Worm (Caenorhabditis elegans) whole organism, young adult: ENCODE results near the gene trr-1.
A peak's percentile ranks its signal among the peaks of the same experiment; 100 is the strongest.

Experiments
- B0336.3 ChIP-seq: fragments of 200-800 bp; sonication (Bioruptor generic); IDR thresholded peaks from 2 replicates; pipeline ENCODE4 v1.3.6; 2022; ENCODE audit warnings: missing genetic modification characterization, missing compliant biosample characterization
- F39B2.1 ChIP-seq: fragments of 200-800 bp; sonication (Bioruptor generic); IDR thresholded peaks from 2 replicates; pipeline ENCODE4 v1.3.6; 2022; ENCODE audit warnings: missing genetic modification reagents, missing genetic modification characterization, missing compliant biosample characterization
- F49E8.2 ChIP-seq: sonication (generic microtip); optimal IDR thresholded peaks from 3 replicates; lab custom pipeline; 2017; ENCODE audit warnings: missing genetic modification characterization, mild to moderate bottlenecking, missing compliant biosample characterization, antibody characterized with exemption, moderate library complexity; ENCODE audit not compliant: insufficient read depth
- F52B5.7 ChIP-seq: sonication (generic microtip); optimal IDR thresholded peaks from 2 replicates; lab custom pipeline; 2016; ENCODE audit warnings: mild to moderate bottlenecking, missing genetic modification characterization, missing compliant biosample characterization
- T26A5.8 ChIP-seq: sonication (generic microtip); optimal IDR thresholded peaks from 2 replicates; lab custom pipeline; 2016; ENCODE audit warnings: missing genetic modification characterization, missing compliant biosample characterization
- Y53G8AR.9 ChIP-seq: fragments of 200-800 bp; sonication (Bioruptor generic); conservative IDR thresholded peaks from 2 replicates; pipeline ENCODE4 v1.3.6; 2022; ENCODE audit warnings: missing genetic modification reagents, missing genetic modification characterization, missing compliant biosample characterization
- Y56A3A.18 ChIP-seq: fragments of 200-800 bp; sonication (Bioruptor generic); IDR thresholded peaks from 2 replicates; pipeline ENCODE4 v1.3.6; 2022; ENCODE audit warnings: missing genetic modification reagents, missing genetic modification characterization, missing compliant biosample characterization
- Y79H2A.3 ChIP-seq: fragments of 200-800 bp; sonication (Bioruptor generic); conservative IDR thresholded peaks from 2 replicates; pipeline ENCODE4 v1.3.6; 2022; ENCODE audit warnings: missing genetic modification reagents, missing genetic modification characterization, missing compliant biosample characterization
- ZK185.1 ChIP-seq: sonication (generic microtip); optimal IDR thresholded peaks from 2 replicates; lab custom pipeline; 2016; ENCODE audit warnings: mild to moderate bottlenecking, missing genetic modification characterization, missing compliant biosample characterization; ENCODE audit not compliant: poor library complexity, severe bottlenecking
- ama-1 ChIP-seq, 3 experiments: fragments of 150-350 bp in 1 of 3; sonication (generic microtip) in 2 of 3; optimal IDR thresholded peaks; 2 replicates each; lab custom pipeline; 2014 to 2018; ENCODE audit warnings: missing biosample characterization in 2 of 3, missing genetic modification characterization in 2 of 3, missing genetic modification reagents in 2 of 3
- atf-7 ChIP-seq: sonication (generic microtip); optimal IDR thresholded peaks from 2 replicates; lab custom pipeline; 2017; ENCODE audit warnings: mild to moderate bottlenecking, missing genetic modification characterization, missing compliant biosample characterization
- athp-1 ChIP-seq: sonication (generic microtip); optimal IDR thresholded peaks from 2 replicates; lab custom pipeline; 2017; ENCODE audit warnings: mild to moderate bottlenecking, missing genetic modification characterization, missing compliant biosample characterization
- attf-5 ChIP-seq: fragments of 200-800 bp; sonication (Bioruptor generic); optimal IDR thresholded peaks from 2 replicates; lab custom pipeline; 2018; ENCODE audit warnings: mild to moderate bottlenecking, missing genetic modification characterization, missing compliant biosample characterization
- bed-2 ChIP-seq: fragments of 200-800 bp; sonication (Bioruptor generic); IDR thresholded peaks from 2 replicates; pipeline ENCODE4 v1.3.6; 2022; ENCODE audit warnings: missing genetic modification reagents, missing genetic modification characterization, missing compliant biosample characterization
- cebp-1 ChIP-seq, 2 experiments: fragments of 200-800 bp in 1 of 2; sonication (Bioruptor generic) in 1 of 2; sonication (generic microtip) in 1 of 2; IDR thresholded peaks in 1 of 2; optimal IDR thresholded peaks in 1 of 2; 2 replicates each; pipeline versions ENCODE4 v1.3.6 to Lab custom; 2017 to 2022; ENCODE audit warnings: missing compliant biosample characterization in 2 of 2, missing genetic modification characterization in 2 of 2, mild to moderate bottlenecking in 1 of 2, missing genetic modification reagents in 1 of 2, moderate library complexity in 1 of 2
- ceh-58 ChIP-seq: fragments of 200-800 bp; sonication (Bioruptor generic); IDR thresholded peaks from 2 replicates; pipeline ENCODE4 v1.3.6; 2022; ENCODE audit warnings: missing genetic modification characterization, missing compliant biosample characterization
- ceh-79 ChIP-seq: sonication (generic microtip); optimal IDR thresholded peaks from 2 replicates; lab custom pipeline; 2017; ENCODE audit warnings: mild to moderate bottlenecking, missing genetic modification characterization, missing compliant biosample characterization
- ceh-91 ChIP-seq: fragments of 200-800 bp; sonication (Bioruptor generic); IDR thresholded peaks from 2 replicates; pipeline ENCODE4 v1.3.6; 2022; ENCODE audit warnings: missing genetic modification reagents, missing genetic modification characterization, missing compliant biosample characterization
- chd-7 ChIP-seq: sonication (generic microtip); optimal IDR thresholded peaks from 2 replicates; lab custom pipeline; 2016; ENCODE audit warnings: mild to moderate bottlenecking, missing genetic modification characterization, moderate library complexity, missing compliant biosample characterization
- die-1 ChIP-seq: sonication (generic microtip); optimal IDR thresholded peaks from 2 replicates; lab custom pipeline; 2016; ENCODE audit warnings: missing genotype, mild to moderate bottlenecking, missing genetic modification characterization, missing compliant biosample characterization
- egl-18 ChIP-seq: fragments of 200-800 bp; sonication (Bioruptor generic); IDR thresholded peaks from 2 replicates; pipeline ENCODE4 v1.3.6; 2022; ENCODE audit warnings: missing genetic modification reagents, missing genetic modification characterization, missing compliant biosample characterization
- ekl-4 ChIP-seq: fragments of 200-800 bp; sonication (Bioruptor generic); IDR thresholded peaks from 2 replicates; pipeline ENCODE4 v1.3.6; 2022; ENCODE audit warnings: missing genetic modification reagents, missing genetic modification characterization, missing compliant biosample characterization
- him-1 ChIP-seq: sonication (generic microtip); optimal IDR thresholded peaks from 2 replicates; lab custom pipeline; 2016; ENCODE audit warnings: missing genotype, missing genetic modification reagents, missing genetic modification characterization, missing compliant biosample characterization
- hlh-26 ChIP-seq: fragments of 200-800 bp; sonication (Bioruptor generic); conservative IDR thresholded peaks from 2 replicates; pipeline ENCODE4 v1.3.6; 2022; ENCODE audit warnings: missing genetic modification reagents, missing genetic modification characterization, missing compliant biosample characterization
- hmg-1.2 ChIP-seq: fragments of 200-800 bp; sonication (Bioruptor generic); IDR thresholded peaks from 2 replicates; pipeline ENCODE4 v1.3.6; 2022; ENCODE audit warnings: missing genetic modification reagents, missing genetic modification characterization, missing compliant biosample characterization
- hsf-1 ChIP-seq: fragments of 200-800 bp; sonication (Bioruptor generic); IDR thresholded peaks from 2 replicates; pipeline ENCODE4 v1.3.6; 2022; ENCODE audit warnings: missing genetic modification reagents, missing genetic modification characterization, missing compliant biosample characterization
- let-526 ChIP-seq: fragments of 200-800 bp; sonication (Bioruptor generic); IDR thresholded peaks from 2 replicates; pipeline ENCODE4 v1.3.6; 2022; ENCODE audit warnings: missing genetic modification reagents, missing genetic modification characterization, missing compliant biosample characterization
- lin-26 ChIP-seq: fragments of 200-800 bp; sonication (Bioruptor generic); IDR thresholded peaks from 2 replicates; pipeline ENCODE4 v1.3.6; 2022; ENCODE audit warnings: missing genetic modification reagents, missing genetic modification characterization, missing compliant biosample characterization
- lin-54 ChIP-seq: fragments of 200-800 bp; sonication (Bioruptor generic); optimal IDR thresholded peaks from 2 replicates; lab custom pipeline; 2018; ENCODE audit warnings: mild to moderate bottlenecking, missing genetic modification characterization, missing compliant biosample characterization
- lsl-1 ChIP-seq: fragments of 200-800 bp; sonication (Bioruptor generic); optimal IDR thresholded peaks from 2 replicates; lab custom pipeline; 2018; ENCODE audit warnings: mild to moderate bottlenecking, missing genetic modification characterization, moderate library complexity, missing compliant biosample characterization
- madf-3 ChIP-seq: fragments of 200-800 bp; sonication (Bioruptor generic); IDR thresholded peaks from 2 replicates; pipeline ENCODE4 v1.3.6; 2022; ENCODE audit warnings: missing genetic modification reagents, missing genetic modification characterization, missing compliant biosample characterization
- madf-8 ChIP-seq: fragments of 200-800 bp; sonication (Bioruptor generic); conservative IDR thresholded peaks from 2 replicates; pipeline ENCODE4 v1.3.6; 2022; ENCODE audit warnings: missing genetic modification reagents, missing genetic modification characterization, missing compliant biosample characterization
- mcd-1 ChIP-seq: fragments of 200-800 bp; sonication (Bioruptor generic); IDR thresholded peaks from 2 replicates; pipeline ENCODE4 v1.3.6; 2022; ENCODE audit warnings: missing genetic modification reagents, missing genetic modification characterization, missing compliant biosample characterization
- mes-4 ChIP-seq: sonication (generic microtip); optimal IDR thresholded peaks from 2 replicates; lab custom pipeline; 2016; ENCODE audit warnings: missing genotype, missing genetic modification characterization, missing compliant biosample characterization
- nfya-1 ChIP-seq: sonication (generic microtip); optimal IDR thresholded peaks from 2 replicates; lab custom pipeline; 2017; ENCODE audit warnings: antibody characterized with exemption, missing compliant biosample characterization, missing genetic modification characterization, borderline replicate concordance; ENCODE audit not compliant: insufficient read depth
- nhr-179 ChIP-seq: sonication (generic microtip); optimal IDR thresholded peaks from 2 replicates; lab custom pipeline; 2016; ENCODE audit warnings: mild to moderate bottlenecking, missing genetic modification characterization, missing compliant biosample characterization
- nhr-90 ChIP-seq: sonication (generic microtip); optimal IDR thresholded peaks from 2 replicates; lab custom pipeline; 2016; ENCODE audit warnings: missing genotype, mild to moderate bottlenecking, missing genetic modification characterization, missing compliant biosample characterization
- pbrm-1 ChIP-seq: fragments of 200-800 bp; sonication (Bioruptor generic); IDR thresholded peaks from 2 replicates; pipeline ENCODE4 v1.3.6; 2022; ENCODE audit warnings: missing genetic modification reagents, missing genetic modification characterization, missing compliant biosample characterization
- rec-8 ChIP-seq, 2 experiments: sonication (generic microtip); optimal IDR thresholded peaks; 2 replicates each; lab custom pipeline; 2016; ENCODE audit warnings: mild to moderate bottlenecking in 2 of 2, missing genetic modification characterization in 2 of 2, missing genetic modification reagents in 2 of 2, missing genotype in 2 of 2, missing biosample characterization in 1 of 2, missing compliant biosample characterization in 1 of 2, moderate library complexity in 1 of 2
- repo-1 ChIP-seq: sonication (generic microtip); optimal IDR thresholded peaks from 2 replicates; lab custom pipeline; 2017; ENCODE audit warnings: mild to moderate bottlenecking, missing genetic modification characterization, missing compliant biosample characterization
- tbp1 ChIP-seq: fragments of 200-800 bp; sonication (Bioruptor generic); optimal IDR thresholded peaks from 2 replicates; lab custom pipeline; 2018; ENCODE audit warnings: mild to moderate bottlenecking, missing genetic modification characterization, missing compliant biosample characterization
- tbx-9 ChIP-seq: sonication (generic microtip); optimal IDR thresholded peaks from 2 replicates; lab custom pipeline; 2016; ENCODE audit warnings: borderline replicate concordance, missing genetic modification characterization, inconsistent platforms, missing compliant biosample characterization
- tlf-1 ChIP-seq: fragments of 200-800 bp; sonication (Bioruptor generic); optimal IDR thresholded peaks from 2 replicates; lab custom pipeline; 2018; ENCODE audit warnings: mild to moderate bottlenecking, missing genetic modification characterization, missing compliant biosample characterization
- xnd-1 ChIP-seq: sonication (generic microtip); optimal IDR thresholded peaks from 2 replicates; lab custom pipeline; 2016; ENCODE audit warnings: missing genotype, missing genetic modification reagents, missing genetic modification characterization, missing compliant biosample characterization
- ztf-18 ChIP-seq: sonication (generic microtip); optimal IDR thresholded peaks from 2 replicates; lab custom pipeline; 2016; ENCODE audit warnings: missing genotype, mild to moderate bottlenecking, missing genetic modification characterization, missing compliant biosample characterization
- ztf-25 ChIP-seq: fragments of 200-800 bp; sonication (Bioruptor generic); IDR thresholded peaks from 2 replicates; pipeline ENCODE4 v1.3.6; 2022; ENCODE audit warnings: missing genetic modification reagents, missing genetic modification characterization, missing compliant biosample characterization

trr-1 gene

ce11 chrII:11650975-11651588 is 24.6 kb downstream of the trr-1 start, which contains the start of gene coa-7:
TSS of gene coa-7 (minus strand) at chrII:11651148.
- TF ChIP-seq chd-7 (tag; lab: Kevin White, UChicago): peak; percentile 70
- TF ChIP-seq ceh-79: peak; percentile 65
- TF ChIP-seq nhr-179 (tag; lab: Kevin White, UChicago): no peak
- TF ChIP-seq rec-8 (tag; optimal IDR thresholded peaks at IDR 0.05; lab: Kevin White, UChicago): peak in 1 of 2 experiments; percentile 42
- TF ChIP-seq ekl-4: peak; percentile 7; the same call in 1 of the 2 replicates
- TF ChIP-seq nfya-1 (tag; lab: Kevin White, UChicago): no peak
- TF ChIP-seq tbx-9 (tag; lab: Kevin White, UChicago): peak; percentile 44
- peak; percentile 73 for TF ChIP-seq athp-1 (tag; lab: Kevin White, UChicago)
- TF ChIP-seq ztf-25 (GFP tag; lab: Robert Waterston, UW): 0 out of 2 replicates have a peak, but pooled peaks have one; percentile 4
- peak; percentile 19 for TF ChIP-seq mes-4
- peak; percentile 26 for TF ChIP-seq him-1 (tag; lab: Kevin White, UChicago)
- TF ChIP-seq ZK185.1 (tag; lab: Kevin White, UChicago): peak; percentile 24
- TF ChIP-seq hsf-1 (GFP tag; lab: Robert Waterston, UW): peak; percentile 55; the same call in 1 of the 2 replicates
- peak; percentile 74 for TF ChIP-seq Y53G8AR.9 (GFP tag; lab: Robert Waterston, UW)
- peak; percentile 75 for TF ChIP-seq repo-1 (tag; lab: Kevin White, UChicago)
- TF ChIP-seq let-526 (GFP tag; lab: Robert Waterston, UW): no peak
- TF ChIP-seq ceh-91: no peak
- peak; percentile 41 for TF ChIP-seq lsl-1
- peak; percentile 59 for TF ChIP-seq ztf-18 (tag; lab: Kevin White, UChicago)
- TF ChIP-seq atf-7 (tag; lab: Kevin White, UChicago): peak; percentile 25
- TF ChIP-seq hlh-26 (GFP tag; lab: Robert Waterston, UW): no peak
- TF ChIP-seq attf-5 (GFP tag; lab: Kevin White, UChicago): peak; percentile 16
- peak; percentile 13 for TF ChIP-seq lin-54
- TF ChIP-seq nhr-90 (tag; lab: Kevin White, UChicago): no peak
- peak; percentile 58 for TF ChIP-seq xnd-1
- TF ChIP-seq B0336.3 (GFP tag; lab: Robert Waterston, UW): peak; percentile 84
- peak; percentile 43; the same call in 1 of the 2 replicates for TF ChIP-seq lin-26 (GFP tag; lab: Robert Waterston, UW)
- TF ChIP-seq pbrm-1 (GFP tag; lab: Robert Waterston, UW): peak; percentile 61
- TF ChIP-seq T26A5.8 (tag; lab: Kevin White, UChicago): no peak
- TF ChIP-seq madf-8 (GFP tag; lab: Robert Waterston, UW): no peak
- peak; percentile 22 for TF ChIP-seq tbp1 (GFP tag; lab: Kevin White, UChicago)
- TF ChIP-seq mcd-1 (GFP tag; lab: Robert Waterston, UW): 0 out of 2 replicates have a peak, but pooled peaks have one; percentile 30
- peak; percentile 14 for TF ChIP-seq die-1
- peak; percentile 25; the same call in 1 of the 2 replicates for TF ChIP-seq hmg-1.2 (GFP tag; lab: Robert Waterston, UW)
- peak; percentile 66 for TF ChIP-seq madf-3 (GFP tag; lab: Robert Waterston, UW)
- TF ChIP-seq ama-1 (optimal IDR thresholded peaks at IDR 0.05; lab: Kevin White, UChicago): no peak
- TF ChIP-seq ama-1 (GFP tag; optimal IDR thresholded peaks at IDR 0.05; lab: Kevin White, UChicago): no peak
- no peak for TF ChIP-seq Y56A3A.18
- TF ChIP-seq egl-18 (GFP tag; lab: Robert Waterston, UW): no peak
- peak; percentile 92 for TF ChIP-seq F49E8.2
- 0 out of 2 replicates have a peak, but pooled peaks have one; percentile 27 for TF ChIP-seq Y79H2A.3 (GFP tag; lab: Robert Waterston, UW)
- no peak for TF ChIP-seq cebp-1 (GFP tag; IDR thresholded peaks at IDR 0.05; lab: Robert Waterston, UW)
- peak; percentile 40 for TF ChIP-seq cebp-1 (tag; optimal IDR thresholded peaks at IDR 0.05; lab: Kevin White, UChicago)
- peak; percentile 37 for TF ChIP-seq tlf-1 (GFP tag; lab: Kevin White, UChicago)
- 0 out of 2 replicates have a peak, but pooled peaks have one; percentile 9 for TF ChIP-seq F39B2.1 (GFP tag; lab: Robert Waterston, UW)
- TF ChIP-seq ceh-58 (GFP tag; lab: Robert Waterston, UW): 0 out of 2 replicates have a peak, but pooled peaks have one; percentile 47
- TF ChIP-seq F52B5.7 (tag; lab: Kevin White, UChicago): peak; percentile 77
- TF ChIP-seq bed-2: no peak
